Fruit fly (Drosophila melanogaster) whole organism, embryonic: Measurements from ENCODE around the gene mRpL50.

ENCODE experiments used
- Aef1 ChIP-seq: fragments of 200-800 bp; sonication (Bioruptor generic); IDR thresholded peaks from 3 replicates; pipeline ENCODE4 v1.3.6; 2022; ENCODE audit warnings: missing biosample characterization, missing genetic modification characterization
- Asciz ChIP-seq: fragments of 200-800 bp; sonication (Bioruptor generic); optimal IDR thresholded peaks from 2 replicates; lab custom pipeline; 2017; ENCODE audit warnings: missing biosample characterization, mild to moderate bottlenecking, missing genetic modification characterization, missing genetic modification reagents
- CG10565 ChIP-seq: fragments of 200-800 bp; sonication (Bioruptor generic); optimal IDR thresholded peaks from 3 replicates; lab custom pipeline; 2016; ENCODE audit warnings: missing biosample characterization, mild to moderate bottlenecking, missing genetic modification characterization
- CG11456 ChIP-seq: fragments of 200-800 bp; sonication (Bioruptor generic); IDR thresholded peaks from 3 replicates; pipeline ENCODE4 v1.3.6; 2022; ENCODE audit warnings: missing biosample characterization, missing genetic modification characterization
- CG11560 ChIP-seq: fragments of 200-800 bp; sonication (Bioruptor generic); IDR thresholded peaks from 3 replicates; pipeline ENCODE4 v1.3.6; 2022; ENCODE audit warnings: missing biosample characterization, missing genetic modification characterization
- CG12219 ChIP-seq: fragments of 200-800 bp; sonication (Bioruptor generic); optimal IDR thresholded peaks from 3 replicates; lab custom pipeline; 2018; ENCODE audit warnings: missing biosample characterization, mild to moderate bottlenecking, missing genetic modification characterization
- CG12299 ChIP-seq: fragments of 200-800 bp; sonication (Bioruptor generic); optimal IDR thresholded peaks from 2 replicates; lab custom pipeline; 2018; ENCODE audit warnings: missing biosample characterization, mild to moderate bottlenecking, missing genetic modification characterization
- CG13123 ChIP-seq: fragments of 200-800 bp; sonication (Bioruptor generic); optimal IDR thresholded peaks from 2 replicates; lab custom pipeline; 2016; ENCODE audit warnings: missing biosample characterization, missing genetic modification characterization
- CG15269 ChIP-seq: fragments of 200-800 bp; sonication (Bioruptor generic); optimal IDR thresholded peaks from 2 replicates; lab custom pipeline; 2018; ENCODE audit warnings: missing biosample characterization, mild to moderate bottlenecking, missing genetic modification characterization, moderate library complexity
- CG15601 ChIP-seq: fragments of 200-800 bp; sonication (Bioruptor generic); optimal IDR thresholded peaks from 3 replicates; lab custom pipeline; 2019; ENCODE audit warnings: missing biosample characterization, mild to moderate bottlenecking, missing genetic modification characterization, moderate library complexity
- CG1603 ChIP-seq: fragments of 200-800 bp; sonication (Bioruptor generic); optimal IDR thresholded peaks from 2 replicates; lab custom pipeline; 2019; ENCODE audit warnings: missing biosample characterization, mild to moderate bottlenecking, missing genetic modification characterization, moderate library complexity
- CG18476 ChIP-seq: fragments of 200-800 bp; sonication (Bioruptor generic); optimal IDR thresholded peaks from 2 replicates; lab custom pipeline; 2016; ENCODE audit warnings: missing biosample characterization, mild to moderate bottlenecking, missing genetic modification characterization
- CG32772 ChIP-seq: fragments of 200-800 bp; sonication (Bioruptor generic); IDR thresholded peaks from 2 replicates; pipeline ENCODE4 v1.3.6; 2022; ENCODE audit warnings: missing biosample characterization, missing genetic modification characterization
- CG34224 ChIP-seq: fragments of 200-800 bp; sonication (Bioruptor generic); IDR thresholded peaks from 3 replicates; pipeline ENCODE4 v1.3.6; 2022; ENCODE audit warnings: missing biosample characterization, missing genetic modification characterization; ENCODE audit not compliant: partially characterized antibody
- CG4282 ChIP-seq: fragments of 200-800 bp; sonication (Bioruptor generic); optimal IDR thresholded peaks from 2 replicates; lab custom pipeline; 2016; ENCODE audit warnings: missing biosample characterization, missing genetic modification characterization
- CG5245 ChIP-seq: fragments of 200-800 bp; sonication (Bioruptor generic); optimal IDR thresholded peaks from 3 replicates; lab custom pipeline; 2016; ENCODE audit warnings: missing biosample characterization, missing genetic modification characterization
- CG6689 ChIP-seq: fragments of 200-800 bp; sonication (Bioruptor generic); IDR thresholded peaks from 2 replicates; pipeline ENCODE4 v1.3.6; 2022; ENCODE audit warnings: missing biosample characterization, missing genetic modification characterization
- CG7745 ChIP-seq: fragments of 200-800 bp; sonication (Bioruptor generic); optimal IDR thresholded peaks from 2 replicates; lab custom pipeline; 2018; ENCODE audit warnings: missing biosample characterization, mild to moderate bottlenecking, missing genetic modification characterization, moderate library complexity
- CTCF ChIP-seq: fragments of 200-800 bp; sonication (Bioruptor generic); optimal IDR thresholded peaks from 2 replicates; lab custom pipeline; 2017; ENCODE audit warnings: missing biosample characterization, mild to moderate bottlenecking, missing genetic modification characterization, moderate library complexity
- Dfd ChIP-seq, 2 experiments: fragments of >200 bp; optimal IDR thresholded peaks; 2 replicates each; lab custom pipeline; 2017; ENCODE audit warnings: missing biosample characterization in 2 of 2, missing genetic modification characterization in 2 of 2
- Dip2 ChIP-seq: fragments of 200-800 bp; sonication (Bioruptor generic); IDR thresholded peaks from 2 replicates; pipeline ENCODE4 v1.3.6; 2022; ENCODE audit warnings: missing biosample characterization, missing genetic modification characterization
- Doc2 ChIP-seq: fragments of 200-800 bp; sonication (Bioruptor generic); IDR thresholded peaks from 2 replicates; pipeline ENCODE4 v1.3.6; 2022; ENCODE audit warnings: missing biosample characterization, missing genetic modification characterization
- Doc3 ChIP-seq: fragments of 200-800 bp; sonication (Bioruptor generic); IDR thresholded peaks from 3 replicates; pipeline ENCODE4 v1.3.6; 2022; ENCODE audit warnings: missing biosample characterization, missing genetic modification characterization; ENCODE audit not compliant: partially characterized antibody
- Ets97D ChIP-seq: fragments of 200-800 bp; sonication (Bioruptor generic); optimal IDR thresholded peaks from 3 replicates; lab custom pipeline; 2016; ENCODE audit warnings: missing biosample characterization, missing genetic modification characterization
- Gug ChIP-seq: fragments of 200-800 bp; sonication (Bioruptor generic); IDR thresholded peaks from 4 replicates; pipeline ENCODE4 v1.3.6; 2022; ENCODE audit warnings: missing biosample characterization, missing genetic modification characterization
- HmgD ChIP-seq: fragments of 200-800 bp; sonication (Bioruptor generic); optimal IDR thresholded peaks from 3 replicates; lab custom pipeline; 2016; ENCODE audit warnings: missing biosample characterization, missing genetic modification characterization
- Hr3 ChIP-seq: fragments of 200-800 bp; sonication (Bioruptor generic); optimal IDR thresholded peaks from 3 replicates; lab custom pipeline; 2016; ENCODE audit warnings: missing biosample characterization, missing genetic modification characterization
- MESR4 ChIP-seq: fragments of 200-800 bp; sonication (Bioruptor generic); optimal IDR thresholded peaks from 2 replicates; lab custom pipeline; 2018; ENCODE audit warnings: missing biosample characterization, mild to moderate bottlenecking, missing genetic modification characterization, moderate library complexity
- Max ChIP-seq: fragments of 200-800 bp; sonication (Bioruptor generic); optimal IDR thresholded peaks from 2 replicates; lab custom pipeline; 2016; ENCODE audit warnings: missing biosample characterization, mild to moderate bottlenecking, missing genetic modification characterization
- NFAT ChIP-seq: fragments of 200-800 bp; sonication (Bioruptor generic); IDR thresholded peaks from 2 replicates; pipeline ENCODE4 v1.3.6; 2022; ENCODE audit warnings: missing biosample characterization, missing genetic modification characterization
- Rfx ChIP-seq: fragments of 200-800 bp; sonication (Bioruptor generic); IDR thresholded peaks from 2 replicates; pipeline ENCODE4 v1.3.6; 2022; ENCODE audit warnings: missing biosample characterization, missing genetic modification characterization
- Trl ChIP-seq, 3 experiments: fragments of >200 bp in 2 of 3; fragments of 200-800 bp in 1 of 3; sonication (Bioruptor generic) in 1 of 3; optimal IDR thresholded peaks; 2 replicates in 1 of 3; 3 replicates in 2 of 3; lab custom pipeline; 2016 to 2017; ENCODE audit warnings: missing biosample characterization in 1 of 3, missing genetic modification characterization in 1 of 3
- cas ChIP-seq: fragments of 200-800 bp; sonication (Bioruptor generic); IDR thresholded peaks from 2 replicates; pipeline ENCODE4 v1.3.6; 2022; ENCODE audit warnings: missing biosample characterization, missing genetic modification characterization
- crc ChIP-seq: fragments of 200-800 bp; sonication (Bioruptor generic); optimal IDR thresholded peaks from 2 replicates; lab custom pipeline; 2016; ENCODE audit warnings: missing biosample characterization, missing genetic modification characterization
- dysf ChIP-seq: fragments of 200-800 bp; sonication (Bioruptor generic); IDR thresholded peaks from 3 replicates; pipeline ENCODE4 v1.3.6; 2022; ENCODE audit warnings: missing biosample characterization, missing genetic modification characterization
- emc ChIP-seq: fragments of 200-800 bp; sonication (Bioruptor generic); optimal IDR thresholded peaks from 2 replicates; lab custom pipeline; 2016; ENCODE audit warnings: missing biosample characterization, missing genetic modification characterization
- en ChIP-seq: fragments of 200-800 bp; sonication (Bioruptor generic); optimal IDR thresholded peaks from 2 replicates; lab custom pipeline; 2016; ENCODE audit warnings: missing biosample characterization, missing genetic modification characterization
- fu2 ChIP-seq: fragments of 200-800 bp; sonication (Bioruptor generic); optimal IDR thresholded peaks from 2 replicates; lab custom pipeline; 2016; ENCODE audit warnings: missing biosample characterization, missing genetic modification characterization
- hkb ChIP-seq, 2 experiments: fragments of 200-800 bp in 1 of 2; fragments of >200 bp in 1 of 2; sonication (Bioruptor generic) in 1 of 2; IDR thresholded peaks in 1 of 2; optimal IDR thresholded peaks in 1 of 2; 2 replicates each; pipeline versions ENCODE4 v1.3.6 to Lab custom; 2017 to 2022; ENCODE audit warnings: missing biosample characterization in 1 of 2, missing genetic modification characterization in 1 of 2
- hth ChIP-seq: fragments of >200 bp; optimal IDR thresholded peaks from 2 replicates; lab custom pipeline; 2017; ENCODE audit warnings: inconsistent platforms
- inv ChIP-seq: fragments of 200-800 bp; sonication (Bioruptor generic); IDR thresholded peaks from 2 replicates; pipeline ENCODE4 v1.3.6; 2022; ENCODE audit warnings: missing biosample characterization, missing genetic modification characterization; ENCODE audit not compliant: partially characterized antibody
- ken ChIP-seq: fragments of 200-800 bp; sonication (Bioruptor generic); IDR thresholded peaks from 3 replicates; pipeline ENCODE4 v1.3.6; 2022; ENCODE audit warnings: missing biosample characterization, missing genetic modification characterization
- lilli ChIP-seq: fragments of 200-800 bp; sonication (Bioruptor generic); optimal IDR thresholded peaks from 3 replicates; lab custom pipeline; 2016; ENCODE audit warnings: missing biosample characterization, missing genetic modification characterization
- mam ChIP-seq: fragments of 200-800 bp; sonication (Bioruptor generic); optimal IDR thresholded peaks from 3 replicates; lab custom pipeline; 2016; ENCODE audit warnings: missing biosample characterization, missing genetic modification characterization
- mirr ChIP-seq: fragments of 200-800 bp; sonication (Bioruptor generic); optimal IDR thresholded peaks from 3 replicates; lab custom pipeline; 2018; ENCODE audit warnings: missing biosample characterization, mild to moderate bottlenecking, missing genetic modification characterization
- sisA ChIP-seq: fragments of 200-800 bp; sonication (Bioruptor generic); IDR thresholded peaks from 2 replicates; pipeline ENCODE4 v1.3.6; 2022; ENCODE audit warnings: missing biosample characterization, missing genetic modification characterization
- slp2 ChIP-seq: fragments of 200-800 bp; sonication (Bioruptor generic); optimal IDR thresholded peaks from 2 replicates; lab custom pipeline; 2016; ENCODE audit warnings: missing biosample characterization, missing genetic modification characterization
- ssp ChIP-seq: fragments of 200-800 bp; sonication (Bioruptor generic); IDR thresholded peaks from 2 replicates; pipeline ENCODE4 v1.3.6; 2022; ENCODE audit warnings: missing biosample characterization, missing genetic modification characterization
- toy ChIP-seq: fragments of 200-800 bp; sonication (Bioruptor generic); IDR thresholded peaks from 2 replicates; pipeline ENCODE4 v1.3.6; 2022; ENCODE audit warnings: missing biosample characterization, missing genetic modification characterization
- twi ChIP-seq: fragments of 200-800 bp; optimal IDR thresholded peaks from 2 replicates; lab custom pipeline; 2019; ENCODE audit warnings: missing biosample characterization, mild to moderate bottlenecking, missing genetic modification characterization, moderate library complexity
- vnd ChIP-seq: fragments of 200-800 bp; sonication (Bioruptor generic); IDR thresholded peaks from 3 replicates; pipeline ENCODE4 v1.3.6; 2022; ENCODE audit warnings: missing biosample characterization, missing genetic modification characterization; ENCODE audit not compliant: partially characterized antibody
- zf30C ChIP-seq: fragments of 200-800 bp; sonication (Bioruptor generic); optimal IDR thresholded peaks from 3 replicates; lab custom pipeline; 2018; ENCODE audit warnings: missing biosample characterization, mild to moderate bottlenecking, missing genetic modification characterization

mRpL50 gene

DNA sequence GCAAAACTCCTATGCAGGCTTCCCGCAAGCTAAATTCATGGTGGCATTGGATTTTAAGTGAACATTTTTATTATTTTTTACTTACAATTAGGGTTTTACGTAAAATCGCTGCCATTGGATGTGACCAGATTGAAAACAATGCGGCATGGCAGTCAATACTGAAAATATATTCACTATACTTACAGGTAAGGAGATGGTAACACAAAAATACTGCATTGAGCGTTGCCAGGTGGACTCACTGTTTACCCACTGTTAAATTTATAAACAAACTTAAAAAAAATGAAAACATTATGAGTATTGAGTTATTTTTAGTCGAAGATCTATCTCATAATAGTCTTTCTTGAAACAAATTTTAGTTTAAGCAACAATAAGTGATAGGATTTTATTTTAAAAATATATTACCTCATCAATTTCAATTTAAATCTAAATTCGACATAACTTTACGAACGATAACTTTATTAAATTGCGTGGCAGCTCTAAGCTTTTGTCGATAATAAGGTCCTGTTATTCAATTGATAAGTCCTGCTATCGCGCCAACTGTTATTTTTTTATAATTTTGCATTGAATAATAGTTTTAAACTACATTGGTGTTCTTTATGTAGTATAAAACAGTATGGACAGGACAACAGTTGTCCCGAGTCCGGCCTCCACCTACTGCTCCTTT, at the start of gene mRpL50, which contains the start of gene mei-P22:
mRpL50 (minus strand) TSS at position 159 of the 664 bp plus-strand sequence.
mei-P22 (plus strand) TSS at position 614 of the 664 bp plus-strand sequence.
- no peak for TF ChIP-seq CG11456 (GFP tag; lab: Robert Waterston, UW)
- no peak for TF ChIP-seq sisA (GFP tag; lab: Robert Waterston, UW)
- TF ChIP-seq Gug = no peak
- TF ChIP-seq zf30C (GFP tag; lab: Kevin White, UChicago) = no peak
- TF ChIP-seq hkb (optimal IDR thresholded peaks at IDR 0.05; lab: Kevin White, UChicago) = no peak
- TF ChIP-seq hkb (GFP tag; IDR thresholded peaks at IDR 0.05; lab: Robert Waterston, UW) = no peak
- TF ChIP-seq NFAT (GFP tag; lab: Robert Waterston, UW) = no peak
- TF ChIP-seq Max (GFP tag; lab: Kevin White, UChicago) = no peak
- no peak for TF ChIP-seq toy (GFP tag; lab: Robert Waterston, UW)
- TF ChIP-seq Rfx (GFP tag; lab: Robert Waterston, UW) = no peak
- no peak for TF ChIP-seq CG34224 (GFP tag; lab: Robert Waterston, UW)
- TF ChIP-seq Asciz (GFP tag; lab: Kevin White, UChicago) = no peak
- TF ChIP-seq inv (GFP tag; lab: Robert Waterston, UW) = no peak
- TF ChIP-seq Trl (optimal IDR thresholded peaks at IDR 0.05; lab: Kevin White, UChicago) = no peak
- TF ChIP-seq Trl (GFP tag; optimal IDR thresholded peaks at IDR 0.05; lab: Kevin White, UChicago) = no peak
- TF ChIP-seq Doc3 (GFP tag; lab: Robert Waterston, UW) = no peak
- peak; percentile 9 for TF ChIP-seq lilli (GFP tag; lab: Kevin White, UChicago)
- TF ChIP-seq emc = no peak
- TF ChIP-seq ken (GFP tag; lab: Robert Waterston, UW) = no peak
- TF ChIP-seq ssp (GFP tag; lab: Robert Waterston, UW) = no peak; the same call in 1 of the 2 replicates
- no peak for TF ChIP-seq CG13123 (GFP tag; lab: Kevin White, UChicago)
- TF ChIP-seq CG15269 (tag; lab: Kevin White, UChicago) = no peak
- TF ChIP-seq slp2 (GFP tag; lab: Kevin White, UChicago) = no peak
- peak; percentile 40 for TF ChIP-seq mam (GFP tag; lab: Kevin White, UChicago)
- TF ChIP-seq twi (tag; lab: Kevin White, UChicago) = no peak
- no peak for TF ChIP-seq Doc2 (GFP tag; lab: Robert Waterston, UW)
- TF ChIP-seq hth = no peak
- TF ChIP-seq vnd (GFP tag; lab: Robert Waterston, UW) = no peak
- peak; percentile 85 for TF ChIP-seq Ets97D (GFP tag; lab: Kevin White, UChicago)
- TF ChIP-seq cas (GFP tag; lab: Robert Waterston, UW) = no peak
- TF ChIP-seq CTCF (GFP tag; lab: Kevin White, UChicago) = no peak
- TF ChIP-seq CG10565 (GFP tag; lab: Kevin White, UChicago) = no peak
- no peak for TF ChIP-seq CG11560 (tag; lab: Robert Waterston, UW)
- TF ChIP-seq CG1603 = peak; percentile 64
- peak; percentile 9 for TF ChIP-seq CG15601
- TF ChIP-seq CG5245 (GFP tag; lab: Kevin White, UChicago) = no peak
- TF ChIP-seq crc (GFP tag; lab: Kevin White, UChicago) = no peak
- no peak for TF ChIP-seq Dip2 (GFP tag; lab: Robert Waterston, UW)
- TF ChIP-seq MESR4 = peak; percentile 61
- TF ChIP-seq CG7745 (tag; lab: Kevin White, UChicago) = no peak
- no peak for TF ChIP-seq en
- no peak for TF ChIP-seq CG12299 (tag; lab: Kevin White, UChicago)
- no peak for TF ChIP-seq Hr3 (GFP tag; lab: Kevin White, UChicago)
- no peak for TF ChIP-seq dysf (GFP tag; lab: Robert Waterston, UW)
- peak; percentile 30 for TF ChIP-seq CG18476 (GFP tag; lab: Kevin White, UChicago)
- TF ChIP-seq Aef1 (GFP tag; lab: Robert Waterston, UW) = no peak
- no peak for TF ChIP-seq fu2
- no peak for TF ChIP-seq HmgD (GFP tag; lab: Kevin White, UChicago)
- no peak for TF ChIP-seq CG12219 (GFP tag; lab: Kevin White, UChicago)
- no peak for TF ChIP-seq CG6689 (GFP tag; lab: Robert Waterston, UW)
- no peak for TF ChIP-seq CG32772 (GFP tag; lab: Robert Waterston, UW)
- TF ChIP-seq Dfd (GFP tag; optimal IDR thresholded peaks at IDR 0.05; lab: Kevin White, UChicago) = no peak
- TF ChIP-seq CG4282 (GFP tag; lab: Kevin White, UChicago) = no peak
- TF ChIP-seq mirr = no peak
